Worm (Caenorhabditis elegans) whole organism, L4/young adult: ENCODE measurements around the gene col-85.

ENCODE experiments used
- W03F9.2 ChIP-seq: fragments of 150-350 bp; optimal IDR thresholded peaks from 2 replicates; lab custom pipeline; 2014; ENCODE audit warnings: missing biosample characterization, missing genetic modification characterization
- dao-5 ChIP-seq: sonication (generic microtip); optimal IDR thresholded peaks from 2 replicates; lab custom pipeline; 2016; ENCODE audit warnings: missing genotype, missing genetic modification characterization, moderate library complexity, missing compliant biosample characterization
- him-1 ChIP-seq: sonication (generic microtip); optimal IDR thresholded peaks from 2 replicates; lab custom pipeline; 2016; ENCODE audit warnings: missing genotype, missing genetic modification reagents, missing genetic modification characterization, missing compliant biosample characterization

Gene col-85

ce11 chrII:12444679-12445376, 50.1 kb downstream of the col-85 start, which contains the start of the genes W05H5.1 and pitr-6:
W05H5.1 (minus strand) TSS chrII:12444779.
pitr-6 (plus strand) TSS chrII:12445326.
- no peak for TF ChIP-seq W03F9.2 (tag; lab: Kevin White, UChicago)
- TF ChIP-seq him-1: no peak
- no peak for TF ChIP-seq dao-5
